Fruit fly (Drosophila melanogaster): ENCODE measurements around the gene Boh2.

DNA sequence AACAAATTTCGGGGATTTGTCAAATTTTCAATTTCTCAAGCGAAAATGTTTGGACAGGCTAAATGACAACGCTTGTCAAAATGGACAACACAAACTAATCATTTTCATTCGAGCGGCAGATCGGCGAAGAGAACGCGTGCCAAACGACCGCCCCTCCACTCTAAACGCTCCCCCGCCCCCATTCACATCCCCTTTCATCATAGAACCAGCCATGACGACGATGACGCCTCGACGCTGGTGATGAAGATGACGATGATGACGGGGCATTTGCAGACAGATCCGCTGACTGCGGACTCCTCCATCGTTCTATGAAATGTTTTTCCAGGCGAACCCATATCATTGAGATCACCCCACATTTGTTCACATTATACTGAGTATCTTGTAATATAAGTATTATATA is 11.3 kb downstream of the Boh2 start:
- TF ChIP-seq Vsx2 (GFP tag; optimal IDR thresholded peaks at IDR 0.05; ENCODE audit: partially characterized antibody) (no peak), lola (GFP tag; optimal IDR thresholded peaks at IDR 0.05) (no peak), Abd-B (GFP tag; optimal IDR thresholded peaks at IDR 0.05) (no peak), foxo (GFP tag; optimal IDR thresholded peaks at IDR 0.05) (no peak), dl (GFP tag; optimal IDR thresholded peaks at IDR 0.05; ENCODE audit: insufficient read depth in 1 of 2, partially characterized antibody in 2 of 2) (no peak), sv (GFP tag; optimal IDR thresholded peaks at IDR 0.05) (no peak), h (GFP tag; optimal IDR thresholded peaks at IDR 0.05) (no peak)

Measured in whole organism, wandering third instar larva.